Fruit fly (Drosophila melanogaster) whole organism, prepupa: Measurements from ENCODE around the gene CG6508.
A peak's percentile ranks its signal among the peaks of the same experiment; 100 is the strongest.

ENCODE experiments used
- CG11294 ChIP-seq: fragments of 200-800 bp; sonication (Bioruptor generic); IDR thresholded peaks from 2 replicates; pipeline ENCODE4 v1.3.6; 2022; ENCODE audit warnings: missing biosample characterization, missing genetic modification characterization
- CG16779 ChIP-seq: fragments of 200-800 bp; sonication (Bioruptor generic); optimal IDR thresholded peaks from 3 replicates; lab custom pipeline; 2017; ENCODE audit warnings: missing biosample characterization, mild to moderate bottlenecking, missing genetic modification characterization
- CG6854 ChIP-seq: fragments of 200-800 bp; sonication (Bioruptor generic); optimal IDR thresholded peaks from 2 replicates; lab custom pipeline; 2017; ENCODE audit warnings: missing biosample characterization, mild to moderate bottlenecking, missing genetic modification characterization
- Ets96B ChIP-seq: fragments of 200-800 bp; optimal IDR thresholded peaks from 2 replicates; lab custom pipeline; 2019; ENCODE audit warnings: missing biosample characterization, mild to moderate bottlenecking, missing genetic modification characterization, moderate library complexity
- OdsH ChIP-seq: fragments of 200-800 bp; sonication (Bioruptor generic); optimal IDR thresholded peaks from 3 replicates; lab custom pipeline; 2016; ENCODE audit warnings: missing biosample characterization, missing genetic modification characterization
- cyc ChIP-seq: fragments of 200-800 bp; sonication (Bioruptor generic); optimal IDR thresholded peaks from 3 replicates; lab custom pipeline; 2016; ENCODE audit warnings: missing biosample characterization, missing genetic modification characterization
- ss ChIP-seq, 2 experiments: fragments of 200-800 bp; sonication (Bioruptor generic); optimal IDR thresholded peaks; 2 replicates in 1 of 2; 3 replicates in 1 of 2; lab custom pipeline; 2017 to 2018; ENCODE audit warnings: mild to moderate bottlenecking in 2 of 2, missing biosample characterization in 2 of 2, missing genetic modification characterization in 2 of 2, moderate library complexity in 1 of 2

dm6 chr2L:10849511-10850191, 30.7 kb downstream of the CG6508 start, which contains the start of gene SmydA-3:
- TF ChIP-seq CG16779 (tag; lab: Kevin White, UChicago) (no peak), ss (GFP tag; optimal IDR thresholded peaks at IDR 0.05; lab: Kevin White, UChicago) (no peak), CG6854 (GFP tag; lab: Kevin White, UChicago) (no peak), Ets96B (tag; lab: Kevin White, UChicago) (peak; percentile 19), OdsH (GFP tag; lab: Kevin White, UChicago) (no peak), CG11294 (GFP tag; lab: Robert Waterston, UW) (0 out of 2 replicates have a peak, but pooled peaks have one; percentile 32), cyc (no peak)
